Worm (Caenorhabditis elegans) whole organism, L4/young adult: Measurements from ENCODE around the gene fip-3.

Experiments
- W03F9.2 ChIP-seq: fragments of 150-350 bp; optimal IDR thresholded peaks from 2 replicates; lab custom pipeline; 2014; ENCODE audit warnings: missing biosample characterization, missing genetic modification characterization
- him-1 ChIP-seq: sonication (generic microtip); optimal IDR thresholded peaks from 2 replicates; lab custom pipeline; 2016; ENCODE audit warnings: missing genotype, missing genetic modification reagents, missing genetic modification characterization, missing compliant biosample characterization

DNA sequence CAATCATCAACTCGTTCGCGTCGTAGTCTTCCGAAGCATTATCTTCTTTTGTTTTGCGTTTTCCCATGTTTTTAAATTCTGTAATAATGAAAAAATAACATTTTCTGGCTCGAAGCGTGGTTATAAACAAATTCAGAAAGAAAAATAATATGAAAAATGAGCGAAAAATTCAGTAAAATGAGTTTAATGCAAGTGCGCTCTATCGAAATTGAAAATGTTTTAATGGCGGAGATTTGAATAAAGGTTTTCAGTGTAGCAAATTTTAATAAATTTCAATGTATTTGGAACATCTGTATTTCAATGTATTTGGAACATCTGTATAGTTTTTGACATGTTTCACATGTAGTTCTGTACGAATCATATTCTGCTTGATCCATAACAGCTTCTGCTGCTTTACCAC is 25.2 kb upstream of the fip-3 start, which contains the start of gene rha-2:
- TF ChIP-seq W03F9.2 (tag; lab: Kevin White, UChicago) (no peak), him-1 (tag; lab: Kevin White, UChicago) (no peak)
